Fruit fly (Drosophila melanogaster) whole organism, prepupa: ENCODE results near the gene CG15877.

ENCODE experiments used
- CG10631 ChIP-seq: fragments of 200-800 bp; sonication (Bioruptor generic); optimal IDR thresholded peaks from 2 replicates; lab custom pipeline; 2016; ENCODE audit warnings: missing biosample characterization, missing genetic modification characterization
- CG11902 ChIP-seq: fragments of 200-800 bp; sonication (Bioruptor generic); optimal IDR thresholded peaks from 3 replicates; lab custom pipeline; 2016; ENCODE audit warnings: missing biosample characterization, missing genetic modification characterization
- CG15336 ChIP-seq: fragments of 200-800 bp; sonication (Bioruptor generic); IDR thresholded peaks from 2 replicates; pipeline ENCODE4 v1.3.6; 2022; ENCODE audit warnings: missing biosample characterization, missing genetic modification characterization
- CG1621 ChIP-seq: fragments of 200-800 bp; sonication (Bioruptor generic); optimal IDR thresholded peaks from 3 replicates; lab custom pipeline; 2018; ENCODE audit warnings: missing biosample characterization, mild to moderate bottlenecking, missing genetic modification characterization
- CG16779 ChIP-seq: fragments of 200-800 bp; sonication (Bioruptor generic); optimal IDR thresholded peaks from 3 replicates; lab custom pipeline; 2017; ENCODE audit warnings: missing biosample characterization, mild to moderate bottlenecking, missing genetic modification characterization
- CG3032 ChIP-seq: fragments of 200-800 bp; optimal IDR thresholded peaks from 2 replicates; lab custom pipeline; 2019; ENCODE audit warnings: missing biosample characterization, mild to moderate bottlenecking, missing genetic modification characterization, moderate library complexity
- CG31627 ChIP-seq: fragments of 200-800 bp; sonication (Bioruptor generic); optimal IDR thresholded peaks from 3 replicates; lab custom pipeline; 2016; ENCODE audit warnings: missing biosample characterization, missing genetic modification characterization
- CG32006 ChIP-seq: fragments of 200-800 bp; sonication (Bioruptor generic); optimal IDR thresholded peaks from 3 replicates; lab custom pipeline; 2017; ENCODE audit warnings: missing biosample characterization, mild to moderate bottlenecking, missing genetic modification characterization
- CG34406 ChIP-seq: fragments of 200-800 bp; sonication (Bioruptor generic); optimal IDR thresholded peaks from 3 replicates; lab custom pipeline; 2016; ENCODE audit warnings: missing biosample characterization, missing genetic modification characterization
- CG3919 ChIP-seq: fragments of 200-800 bp; sonication (Bioruptor generic); optimal IDR thresholded peaks from 3 replicates; lab custom pipeline; 2016; ENCODE audit warnings: missing biosample characterization, missing genetic modification characterization
- CG6163 ChIP-seq: fragments of 200-800 bp; sonication (Bioruptor generic); IDR thresholded peaks from 3 replicates; pipeline ENCODE4 v1.3.6; 2022; ENCODE audit warnings: missing biosample characterization, missing genetic modification characterization
- CG6792 ChIP-seq: fragments of 200-800 bp; sonication (Bioruptor generic); optimal IDR thresholded peaks from 3 replicates; lab custom pipeline; 2016; ENCODE audit warnings: missing biosample characterization, missing genetic modification characterization
- CG6808 ChIP-seq: fragments of 200-800 bp; sonication (Bioruptor generic); optimal IDR thresholded peaks from 3 replicates; lab custom pipeline; 2017; ENCODE audit warnings: missing biosample characterization, missing genetic modification characterization, mild to moderate bottlenecking, moderate library complexity, missing genetic modification reagents
- CG7368 ChIP-seq: fragments of 200-800 bp; sonication (Bioruptor generic); optimal IDR thresholded peaks from 3 replicates; lab custom pipeline; 2016; ENCODE audit warnings: missing biosample characterization, missing genetic modification characterization
- CG8119 ChIP-seq: fragments of 200-800 bp; sonication (Bioruptor generic); IDR thresholded peaks from 3 replicates; pipeline ENCODE4 v1.3.6; 2022; ENCODE audit warnings: missing biosample characterization, missing genetic modification characterization
- CG8319 ChIP-seq: fragments of 200-800 bp; sonication (Bioruptor generic); optimal IDR thresholded peaks from 3 replicates; lab custom pipeline; 2016; ENCODE audit warnings: missing biosample characterization, missing genetic modification characterization
- CG8632 ChIP-seq: fragments of 200-800 bp; sonication (Bioruptor generic); optimal IDR thresholded peaks from 3 replicates; lab custom pipeline; 2016; ENCODE audit warnings: missing biosample characterization, missing genetic modification characterization
- Eip75B ChIP-seq: fragments of 200-800 bp; sonication (Bioruptor generic); optimal IDR thresholded peaks from 3 replicates; lab custom pipeline; 2016; ENCODE audit warnings: missing biosample characterization, missing genetic modification characterization
- Eip78C ChIP-seq: fragments of 200-800 bp; sonication (Bioruptor generic); peaks from one replicate; lab custom pipeline; 2016; ENCODE audit warnings: missing biosample characterization, missing genetic modification characterization
- Ets96B ChIP-seq: fragments of 200-800 bp; optimal IDR thresholded peaks from 2 replicates; lab custom pipeline; 2019; ENCODE audit warnings: missing biosample characterization, mild to moderate bottlenecking, missing genetic modification characterization, moderate library complexity
- Gug ChIP-seq: fragments of 200-800 bp; sonication (Bioruptor generic); IDR thresholded peaks from 2 replicates; pipeline ENCODE4 v1.3.6; 2022; ENCODE audit warnings: missing biosample characterization, missing genetic modification characterization
- Hr38 ChIP-seq: sonication (Bioruptor generic); optimal IDR thresholded peaks from 2 replicates; lab custom pipeline; 2016; ENCODE audit warnings: missing biosample characterization, missing genetic modification characterization
- Hr39 ChIP-seq: fragments of 200-800 bp; sonication (Bioruptor generic); optimal IDR thresholded peaks from 2 replicates; lab custom pipeline; 2016; ENCODE audit warnings: missing biosample characterization, missing genetic modification characterization
- Hr4 ChIP-seq: fragments of 200-800 bp; sonication (Bioruptor generic); optimal IDR thresholded peaks from 3 replicates; lab custom pipeline; 2016; ENCODE audit warnings: missing biosample characterization, missing genetic modification characterization
- Lpt ChIP-seq: fragments of 200-800 bp; sonication (Bioruptor generic); optimal IDR thresholded peaks from 3 replicates; lab custom pipeline; 2016; ENCODE audit warnings: missing biosample characterization, missing genetic modification characterization
- OdsH ChIP-seq: fragments of 200-800 bp; sonication (Bioruptor generic); optimal IDR thresholded peaks from 3 replicates; lab custom pipeline; 2016; ENCODE audit warnings: missing biosample characterization, missing genetic modification characterization
- Smox ChIP-seq: fragments of 200-800 bp; sonication (Bioruptor generic); optimal IDR thresholded peaks from 3 replicates; lab custom pipeline; 2016; ENCODE audit warnings: missing biosample characterization, missing genetic modification characterization
- Sox14 ChIP-seq: fragments of 200-800 bp; sonication (Bioruptor generic); optimal IDR thresholded peaks from 3 replicates; lab custom pipeline; 2016; ENCODE audit warnings: missing biosample characterization, missing genetic modification characterization
- Sox15 ChIP-seq: fragments of 200-800 bp; sonication (Bioruptor generic); optimal IDR thresholded peaks from 3 replicates; lab custom pipeline; 2016; ENCODE audit warnings: missing biosample characterization, missing genetic modification characterization
- acj6 ChIP-seq: fragments of 200-800 bp; sonication (Bioruptor generic); optimal IDR thresholded peaks from 3 replicates; lab custom pipeline; 2016; ENCODE audit warnings: missing biosample characterization, missing genetic modification characterization
- eg ChIP-seq: fragments of 200-800 bp; sonication (Bioruptor generic); IDR thresholded peaks from 3 replicates; pipeline ENCODE4 v1.3.6; 2022; ENCODE audit warnings: missing biosample characterization, missing genetic modification characterization
- esn ChIP-seq: fragments of 200-800 bp; sonication (Bioruptor generic); optimal IDR thresholded peaks from 2 replicates; lab custom pipeline; 2016; ENCODE audit warnings: missing biosample characterization, mild to moderate bottlenecking, missing genetic modification characterization, moderate library complexity
- fd59A ChIP-seq: fragments of 200-800 bp; sonication (Bioruptor generic); optimal IDR thresholded peaks from 2 replicates; lab custom pipeline; 2017; ENCODE audit warnings: missing biosample characterization, mild to moderate bottlenecking, missing genetic modification characterization, missing genetic modification reagents
- lz ChIP-seq: fragments of 200-800 bp; sonication (Bioruptor generic); optimal IDR thresholded peaks from 3 replicates; lab custom pipeline; 2016; ENCODE audit warnings: missing biosample characterization, missing genetic modification characterization
- pdm3 ChIP-seq: fragments of 200-800 bp; sonication (Bioruptor generic); optimal IDR thresholded peaks from 3 replicates; lab custom pipeline; 2016; ENCODE audit warnings: missing biosample characterization, missing genetic modification characterization
- salr ChIP-seq, 2 experiments: fragments of 200-800 bp; sonication (Bioruptor generic); optimal IDR thresholded peaks; 3 replicates each; lab custom pipeline; 2016 to 2018; ENCODE audit warnings: missing biosample characterization in 2 of 2, missing genetic modification characterization in 2 of 2, mild to moderate bottlenecking in 1 of 2
- ss ChIP-seq, 2 experiments: fragments of 200-800 bp; sonication (Bioruptor generic); optimal IDR thresholded peaks; 2 replicates in 1 of 2; 3 replicates in 1 of 2; lab custom pipeline; 2017 to 2018; ENCODE audit warnings: mild to moderate bottlenecking in 2 of 2, missing biosample characterization in 2 of 2, missing genetic modification characterization in 2 of 2, moderate library complexity in 1 of 2
- topi ChIP-seq: fragments of 200-800 bp; sonication (Bioruptor generic); optimal IDR thresholded peaks from 3 replicates; lab custom pipeline; 2016; ENCODE audit warnings: missing biosample characterization, missing genetic modification characterization

CG15877 gene

dm6 chr3L:2410869-2411268, 33.5 kb upstream of the CG15877 start (continued):
- TF ChIP-seq CG8119 (GFP tag; lab: Robert Waterston, UW) (peak; percentile 73), topi (GFP tag; lab: Kevin White, UChicago) (peak; percentile 69), CG6792 (peak; percentile 5), ss (GFP tag; optimal IDR thresholded peaks at IDR 0.05; lab: Kevin White, UChicago) (peak in 1 of 2 experiments; percentile 7), CG32006 (peak; percentile 42), pdm3 (GFP tag; lab: Kevin White, UChicago) (peak; percentile 29), Smox (GFP tag; lab: Kevin White, UChicago) (peak; percentile 2), Eip75B (GFP tag; lab: Kevin White, UChicago) (no peak), CG31627 (GFP tag; lab: Kevin White, UChicago) (no peak), Hr38 (GFP tag; lab: Kevin White, UChicago) (no peak), CG3919 (peak; percentile 62), CG11902 (peak; percentile 23), CG6163 (GFP tag; lab: Robert Waterston, UW) (peak; percentile 38; the same call in 1 of the 3 replicates), esn (GFP tag; lab: Kevin White, UChicago) (peak; percentile 16), fd59A (GFP tag; lab: Kevin White, UChicago) (no peak), CG8632 (GFP tag; lab: Kevin White, UChicago) (peak; percentile 24), Ets96B (peak; percentile 55), eg (GFP tag; lab: Robert Waterston, UW) (peak; percentile 69; the same call in 2 of the 3 replicates), OdsH (peak; percentile 39), lz (GFP tag; lab: Kevin White, UChicago) (no peak), acj6 (GFP tag; lab: Kevin White, UChicago) (peak; percentile 48), Gug (GFP tag; lab: Robert Waterston, UW) (no peak), CG1621 (tag; lab: Kevin White, UChicago) (no peak), CG16779 (tag; lab: Kevin White, UChicago) (no peak), Lpt (GFP tag; lab: Kevin White, UChicago) (no peak), salr (GFP tag; optimal IDR thresholded peaks at IDR 0.05; lab: Kevin White, UChicago) (peak in 1 of 2 experiments; percentile 19), CG7368 (GFP tag; lab: Kevin White, UChicago) (peak; percentile 68), CG15336 (GFP tag; lab: Robert Waterston, UW) (peak; percentile 57)

DNA sequence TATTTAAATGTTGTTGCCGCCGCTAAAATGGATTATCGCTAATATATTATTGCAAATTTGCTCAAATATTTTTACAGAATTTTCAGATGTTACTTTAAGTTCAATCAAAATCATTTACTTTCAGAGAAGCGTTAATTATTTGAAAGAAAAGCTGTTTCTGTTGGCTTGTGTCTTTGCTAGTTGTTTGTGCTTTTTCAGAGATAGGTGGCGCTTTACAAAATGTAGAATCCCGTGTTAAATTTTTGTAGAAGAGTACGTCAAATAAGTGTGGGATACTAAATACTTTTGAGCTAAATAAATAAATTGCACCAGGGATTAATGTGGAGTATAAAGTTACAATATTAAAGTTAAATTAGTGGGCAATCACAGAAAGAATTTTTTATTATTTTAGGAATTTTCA, 31.9 kb upstream of the CG15877 start:
- no peak for TF ChIP-seq CG3032
- no peak for TF ChIP-seq Sox15 (GFP tag; lab: Kevin White, UChicago)
- TF ChIP-seq CG8319 (GFP tag; lab: Kevin White, UChicago): no peak
- no peak for TF ChIP-seq Hr38 (GFP tag; lab: Kevin White, UChicago)
- no peak for TF ChIP-seq CG16779 (tag; lab: Kevin White, UChicago)
- TF ChIP-seq Sox14: no peak
- no peak for TF ChIP-seq Ets96B
- no peak for TF ChIP-seq CG10631 (GFP tag; lab: Kevin White, UChicago)
- TF ChIP-seq CG34406 (GFP tag; lab: Kevin White, UChicago): no peak
- no peak for TF ChIP-seq Lpt (GFP tag; lab: Kevin White, UChicago)
- TF ChIP-seq Hr4 (GFP tag; lab: Kevin White, UChicago): no peak
- no peak for TF ChIP-seq CG32006
- TF ChIP-seq CG31627 (GFP tag; lab: Kevin White, UChicago): no peak
- TF ChIP-seq Hr39 (GFP tag; lab: Kevin White, UChicago): no peak
- TF ChIP-seq lz (GFP tag; lab: Kevin White, UChicago): no peak

dm6 chr3L:2407945-2408344, 30.6 kb upstream of the CG15877 start:
- TF ChIP-seq Eip78C (GFP tag; lab: Kevin White, UChicago) (no peak), CG6808 (GFP tag; lab: Kevin White, UChicago) (no peak), CG6163 (GFP tag; lab: Robert Waterston, UW) (peak; percentile 35; the same call in 1 of the 3 replicates)
